Worm (Caenorhabditis elegans) whole organism, late embryonic: ENCODE results near the gene pqn-32.

Source experiments
- C08G9.2 ChIP-seq: sonication (generic microtip); optimal IDR thresholded peaks from 2 replicates; lab custom pipeline; 2016; ENCODE audit warnings: mild to moderate bottlenecking, missing genetic modification characterization, moderate library complexity, missing compliant biosample characterization
- C38D4.7 ChIP-seq: fragments of 200-800 bp; sonication (Bioruptor generic); optimal IDR thresholded peaks from 2 replicates; lab custom pipeline; 2018; ENCODE audit warnings: mild to moderate bottlenecking, missing genetic modification characterization, moderate library complexity, missing compliant biosample characterization
- F13H6.1 ChIP-seq: sonication (generic microtip); optimal IDR thresholded peaks from 2 replicates; lab custom pipeline; 2016; ENCODE audit warnings: missing genetic modification characterization, missing compliant biosample characterization
- K09A11.1 ChIP-seq: sonication (generic microtip); optimal IDR thresholded peaks from 2 replicates; lab custom pipeline; 2017; ENCODE audit warnings: antibody characterized with exemption, mild to moderate bottlenecking, missing genetic modification characterization, missing compliant biosample characterization; ENCODE audit not compliant: insufficient read depth
- Y22D7AL.16 ChIP-seq: sonication (generic microtip); optimal IDR thresholded peaks from 2 replicates; lab custom pipeline; 2016; ENCODE audit warnings: missing genetic modification characterization, missing compliant biosample characterization
- ahr-1 ChIP-seq: sonication (generic microtip); optimal IDR thresholded peaks from 2 replicates; lab custom pipeline; 2016; ENCODE audit warnings: missing genetic modification characterization, missing compliant biosample characterization
- ceh-18 ChIP-seq: sonication (generic microtip); optimal IDR thresholded peaks from 2 replicates; lab custom pipeline; 2016; ENCODE audit warnings: missing genetic modification characterization, missing compliant biosample characterization
- ceh-19 ChIP-seq: fragments of 200-800 bp; sonication (Bioruptor generic); optimal IDR thresholded peaks from 2 replicates; lab custom pipeline; 2018; ENCODE audit warnings: mild to moderate bottlenecking, missing genetic modification characterization, missing compliant biosample characterization
- ceh-24 ChIP-seq: sonication (generic microtip); optimal IDR thresholded peaks from 2 replicates; lab custom pipeline; 2016; ENCODE audit warnings: mild to moderate bottlenecking, missing genetic modification characterization, missing compliant biosample characterization
- ceh-30 ChIP-seq: fragments of 150-350 bp; optimal IDR thresholded peaks from 2 replicates; lab custom pipeline; 2014; ENCODE audit warnings: missing biosample characterization, missing genetic modification characterization
- ceh-31 ChIP-seq: sonication (generic microtip); optimal IDR thresholded peaks from 2 replicates; lab custom pipeline; 2016; ENCODE audit warnings: missing genetic modification characterization, missing compliant biosample characterization
- ceh-34 ChIP-seq: sonication (generic microtip); optimal IDR thresholded peaks from 2 replicates; lab custom pipeline; 2016; ENCODE audit warnings: mild to moderate bottlenecking, missing genetic modification characterization, missing compliant biosample characterization
- ceh-48 ChIP-seq: sonication (generic microtip); optimal IDR thresholded peaks from 2 replicates; lab custom pipeline; 2016; ENCODE audit warnings: missing genetic modification characterization, inconsistent platforms, missing compliant biosample characterization
- ceh-6 ChIP-seq: fragments of 200-800 bp; sonication (Bioruptor generic); optimal IDR thresholded peaks from 2 replicates; lab custom pipeline; 2018; ENCODE audit warnings: mild to moderate bottlenecking, missing genetic modification characterization, missing compliant biosample characterization
- ceh-9 ChIP-seq: sonication (generic microtip); optimal IDR thresholded peaks from 2 replicates; lab custom pipeline; 2016; ENCODE audit warnings: mild to moderate bottlenecking, missing genetic modification characterization, inconsistent platforms, missing compliant biosample characterization
- elt-4 ChIP-seq: sonication (generic microtip); optimal IDR thresholded peaks from 2 replicates; lab custom pipeline; 2016; ENCODE audit warnings: missing genetic modification characterization, missing compliant biosample characterization
- eyg-1 ChIP-seq: sonication (generic microtip); optimal IDR thresholded peaks from 2 replicates; lab custom pipeline; 2016; ENCODE audit warnings: missing genotype, missing genetic modification characterization, missing compliant biosample characterization
- hlh-13 ChIP-seq: fragments of 200-800 bp; sonication (Bioruptor generic); optimal IDR thresholded peaks from 2 replicates; lab custom pipeline; 2018; ENCODE audit warnings: mild to moderate bottlenecking, missing genetic modification characterization, missing compliant biosample characterization
- madf-2 ChIP-seq: sonication (generic microtip); optimal IDR thresholded peaks from 2 replicates; lab custom pipeline; 2017; ENCODE audit warnings: missing genetic modification characterization, missing compliant biosample characterization
- nhr-11 ChIP-seq: fragments of 150-350 bp; optimal IDR thresholded peaks from 2 replicates; lab custom pipeline; 2014; ENCODE audit warnings: missing biosample characterization, missing genetic modification characterization
- nhr-232 ChIP-seq: sonication (generic microtip); optimal IDR thresholded peaks from 2 replicates; lab custom pipeline; 2016; ENCODE audit warnings: missing genetic modification characterization, missing compliant biosample characterization
- npax-4 ChIP-seq: sonication (generic microtip); optimal IDR thresholded peaks from 2 replicates; lab custom pipeline; 2016; ENCODE audit warnings: missing genetic modification characterization, missing compliant biosample characterization
- pag-3 ChIP-seq: sonication (generic microtip); optimal IDR thresholded peaks from 2 replicates; lab custom pipeline; 2016; ENCODE audit warnings: missing compliant biosample characterization, missing genetic modification characterization, borderline replicate concordance
- pax-1 ChIP-seq: fragments of 150-350 bp; optimal IDR thresholded peaks from 2 replicates; lab custom pipeline; 2014; ENCODE audit warnings: missing biosample characterization, missing genetic modification characterization
- pha-2 ChIP-seq: sonication (generic microtip); optimal IDR thresholded peaks from 2 replicates; lab custom pipeline; 2017; ENCODE audit warnings: mild to moderate bottlenecking, missing genetic modification characterization, missing compliant biosample characterization
- pqm-1 ChIP-seq: sonication (generic microtip); optimal IDR thresholded peaks from 2 replicates; lab custom pipeline; 2016; ENCODE audit warnings: missing genetic modification characterization, missing compliant biosample characterization
- pros-1 ChIP-seq: fragments of 150-350 bp; optimal IDR thresholded peaks from 2 replicates; lab custom pipeline; 2014; ENCODE audit warnings: missing biosample characterization, missing genetic modification reagents, missing genetic modification characterization
- ref-2 ChIP-seq: sonication (generic microtip); optimal IDR thresholded peaks from 2 replicates; lab custom pipeline; 2016; ENCODE audit warnings: missing genetic modification characterization, missing compliant biosample characterization
- syd-9 ChIP-seq: sonication (generic microtip); optimal IDR thresholded peaks from 2 replicates; lab custom pipeline; 2016; ENCODE audit warnings: mild to moderate bottlenecking, missing genetic modification characterization, moderate library complexity, missing compliant biosample characterization
- tbx-7 ChIP-seq: sonication (generic microtip); optimal IDR thresholded peaks from 2 replicates; lab custom pipeline; 2016; ENCODE audit warnings: missing genotype, missing genetic modification characterization, missing compliant biosample characterization
- ttx-3 ChIP-seq: sonication (generic microtip); optimal IDR thresholded peaks from 2 replicates; lab custom pipeline; 2016; ENCODE audit warnings: missing genetic modification reagents, missing genetic modification characterization, missing compliant biosample characterization
- unc-55 ChIP-seq: sonication (generic microtip); optimal IDR thresholded peaks from 2 replicates; lab custom pipeline; 2017; ENCODE audit warnings: missing biosample characterization, missing genetic modification reagents, missing genetic modification characterization

pqn-32 gene

ce11 chrII:13107719-13108118, at the start of gene pqn-32:
pqn-32 (plus strand) TSS chrII:13108019.
- TF ChIP-seq tbx-7, result no peak
- TF ChIP-seq ref-2 (tag; lab: Kevin White, UChicago), result no peak
- TF ChIP-seq K09A11.1 (tag; lab: Kevin White, UChicago), result no peak
- TF ChIP-seq eyg-1 (tag; lab: Kevin White, UChicago), result no peak
- no peak for TF ChIP-seq ceh-34 (tag; lab: Kevin White, UChicago)
- no peak for TF ChIP-seq C38D4.7 (GFP tag; lab: Kevin White, UChicago)
- TF ChIP-seq pag-3 (tag; lab: Kevin White, UChicago), result no peak
- no peak for TF ChIP-seq ceh-6 (GFP tag; lab: Kevin White, UChicago)
- no peak for TF ChIP-seq elt-4 (tag; lab: Kevin White, UChicago)
- no peak for TF ChIP-seq nhr-232 (tag; lab: Kevin White, UChicago)
- TF ChIP-seq syd-9 (tag; lab: Kevin White, UChicago), result no peak
- no peak for TF ChIP-seq ttx-3 (tag; lab: Kevin White, UChicago)
- TF ChIP-seq ahr-1 (tag; lab: Kevin White, UChicago), result no peak
- TF ChIP-seq pros-1 (tag; lab: Kevin White, UChicago), result no peak
- no peak for TF ChIP-seq ceh-19
- no peak for TF ChIP-seq ceh-9
- TF ChIP-seq ceh-24 (tag; lab: Kevin White, UChicago), result no peak

DNA sequence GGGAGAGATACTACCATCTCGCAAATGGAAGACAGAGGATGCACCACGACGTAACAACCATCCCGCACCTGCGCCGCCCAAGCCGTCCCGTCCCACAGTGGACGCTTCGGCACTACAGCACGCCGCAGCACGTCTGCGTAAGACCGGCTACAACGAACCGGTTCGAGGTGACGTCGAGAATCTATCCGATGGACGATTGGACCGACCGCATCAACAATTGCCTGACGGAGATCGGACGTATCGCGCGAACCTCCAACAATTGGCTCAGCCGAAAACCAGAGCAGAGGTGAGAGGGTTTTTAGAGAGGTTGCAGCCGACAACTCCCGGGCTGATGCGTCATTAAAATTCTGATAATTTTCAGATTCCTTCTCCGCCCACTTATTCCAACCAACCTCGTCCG, 48.6 kb upstream of the pqn-32 start:
- TF ChIP-seq npax-4 (tag; lab: Kevin White, UChicago) (no peak), nhr-11 (tag; lab: Kevin White, UChicago) (no peak)

ce11 chrII:13065251-13065650, 42.6 kb upstream of the pqn-32 start:
- peak; percentile 21 for TF ChIP-seq ceh-18
- no peak for TF ChIP-seq syd-9 (tag; lab: Kevin White, UChicago)
- TF ChIP-seq ceh-34 (tag; lab: Kevin White, UChicago), result no peak
- TF ChIP-seq unc-55, result peak; percentile 37
- TF ChIP-seq pax-1, result no peak
- TF ChIP-seq pqm-1 (tag; lab: Kevin White, UChicago), result no peak
- TF ChIP-seq madf-2 (tag; lab: Kevin White, UChicago), result no peak
- no peak for TF ChIP-seq pros-1 (tag; lab: Kevin White, UChicago)
- no peak for TF ChIP-seq nhr-232 (tag; lab: Kevin White, UChicago)
- no peak for TF ChIP-seq hlh-13 (GFP tag; lab: Kevin White, UChicago)

ce11 chrII:13066777-13067290, 41.0 kb upstream of the pqn-32 start:
- TF ChIP-seq pha-2 (tag; lab: Kevin White, UChicago) (no peak), ceh-18 (peak; percentile 47), ceh-31 (tag; lab: Kevin White, UChicago) (peak; percentile 5)

DNA sequence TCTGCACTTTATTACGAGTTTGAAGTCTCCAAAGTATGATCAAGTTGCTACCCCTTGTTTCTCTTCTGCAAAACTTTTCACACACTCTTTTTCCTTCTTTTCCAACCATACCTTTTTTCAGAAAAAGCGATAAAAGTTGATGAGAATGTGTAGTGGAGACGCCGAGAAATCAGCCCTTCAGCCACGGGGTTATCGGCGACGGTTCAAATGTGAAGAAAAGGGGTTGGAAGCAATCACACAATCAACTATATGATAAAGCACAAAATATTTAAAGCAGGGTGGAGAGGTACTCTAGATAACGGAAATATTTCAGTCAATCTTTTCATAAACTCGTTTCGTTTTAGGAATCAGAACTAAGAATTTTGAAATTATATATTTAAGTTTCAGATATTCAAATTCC, 34.7 kb upstream of the pqn-32 start, which contains the start of gene F42G4.5:
Gene F42G4.5, plus strand, starts transcription at position 379 of the 400 bp plus-strand sequence.
- TF ChIP-seq C08G9.2 (no peak), ref-2 (tag; lab: Kevin White, UChicago) (no peak), pha-2 (tag; lab: Kevin White, UChicago) (no peak), ceh-30 (no peak), C38D4.7 (GFP tag; lab: Kevin White, UChicago) (no peak), unc-55 (no peak), F13H6.1 (tag; lab: Kevin White, UChicago) (no peak)

DNA sequence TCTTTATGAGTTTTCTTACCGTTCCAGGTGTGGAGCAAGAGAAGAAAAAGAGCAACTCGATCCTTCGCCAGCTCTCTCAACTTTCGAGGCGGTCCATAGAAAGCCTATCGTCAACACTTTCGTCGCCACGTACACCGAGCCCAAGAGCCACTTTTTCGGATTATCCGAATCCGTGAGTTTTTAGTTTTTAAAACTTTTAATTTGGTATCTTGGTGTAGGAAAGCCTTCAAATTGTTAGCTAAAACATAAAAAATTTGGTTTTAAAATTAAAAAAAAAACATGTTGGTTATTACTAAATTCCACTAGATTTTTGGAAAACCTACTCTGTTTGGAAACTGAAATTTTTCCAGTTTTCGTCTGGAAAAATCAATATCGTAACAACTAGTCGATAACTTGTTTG, 34.1 kb upstream of the pqn-32 start:
- TF ChIP-seq elt-4 (tag; lab: Kevin White, UChicago) (no peak), Y22D7AL.16 (no peak), ceh-48 (tag; lab: Kevin White, UChicago) (no peak), hlh-13 (GFP tag; lab: Kevin White, UChicago) (no peak)
